Worm (Caenorhabditis elegans) whole organism, L3 larva: Measurements from ENCODE around the gene T05A8.6.
"Not testable (repeated sequence)": the region's sequence is repeated elsewhere in the genome, so short reads cannot be mapped to it uniquely, and the experiment has no call there.

Experiments
- R02D3.7 ChIP-seq: fragments of 150-350 bp; optimal IDR thresholded peaks from 2 replicates; lab custom pipeline; 2014; ENCODE audit warnings: missing biosample characterization, missing genetic modification characterization
- aly-2 ChIP-seq: fragments of 150-350 bp; optimal IDR thresholded peaks from 2 replicates; lab custom pipeline; 2014; ENCODE audit warnings: missing biosample characterization, missing genetic modification characterization
- ama-1 ChIP-seq: fragments of 150-350 bp; optimal IDR thresholded peaks from 2 replicates; lab custom pipeline; 2018
- ceh-9 ChIP-seq: sonication (generic microtip); optimal IDR thresholded peaks from 2 replicates; lab custom pipeline; 2018; ENCODE audit warnings: missing biosample characterization, missing genetic modification characterization
- daf-12 ChIP-seq: fragments of 150-350 bp; optimal IDR thresholded peaks from 2 replicates; lab custom pipeline; 2014; ENCODE audit warnings: missing biosample characterization, missing genetic modification reagents, missing genetic modification characterization
- egl-5 ChIP-seq: fragments of 150-350 bp; optimal IDR thresholded peaks from 2 replicates; lab custom pipeline; 2017; ENCODE audit warnings: missing biosample characterization, missing genetic modification reagents, missing genetic modification characterization, inconsistent platforms
- elt-1 ChIP-seq: fragments of 150-350 bp; optimal IDR thresholded peaks from 2 replicates; lab custom pipeline; 2014; ENCODE audit warnings: missing biosample characterization, missing genetic modification characterization
- elt-2 ChIP-seq: sonication (generic microtip); optimal IDR thresholded peaks from 2 replicates; lab custom pipeline; 2016; ENCODE audit warnings: missing genetic modification reagents, mild to moderate bottlenecking, missing genetic modification characterization, missing compliant biosample characterization
- elt-3 ChIP-seq, 3 experiments: fragments of 150-350 bp in 1 of 3; sonication (generic microtip) in 2 of 3; optimal IDR thresholded peaks; 2 replicates in 2 of 3; 4 replicates in 1 of 3; lab custom pipeline; 2014 to 2017; ENCODE audit warnings: missing biosample characterization in 3 of 3, missing genetic modification characterization in 3 of 3
- fkh-10 ChIP-seq: sonication (generic microtip); optimal IDR thresholded peaks from 2 replicates; lab custom pipeline; 2017; ENCODE audit warnings: missing biosample characterization, missing genetic modification reagents, missing genetic modification characterization
- fkh-2 ChIP-seq: fragments of 150-350 bp; optimal IDR thresholded peaks from 2 replicates; lab custom pipeline; 2014; ENCODE audit warnings: missing biosample characterization, missing genetic modification reagents, missing genetic modification characterization
- hmg-11 ChIP-seq: sonication (generic microtip); optimal IDR thresholded peaks from 2 replicates; lab custom pipeline; 2016; ENCODE audit warnings: missing genetic modification characterization, missing compliant biosample characterization
- lin-15B ChIP-seq: fragments of 150-350 bp; optimal IDR thresholded peaks from 2 replicates; lab custom pipeline; 2014; ENCODE audit warnings: missing biosample characterization, missing genetic modification characterization
- lin-39 ChIP-seq: fragments of 150-350 bp; optimal IDR thresholded peaks from 2 replicates; lab custom pipeline; 2018; ENCODE audit warnings: missing biosample characterization, missing genetic modification reagents, missing genetic modification characterization
- mdl-1 ChIP-seq: fragments of 150-350 bp; optimal IDR thresholded peaks from 2 replicates; lab custom pipeline; 2014; ENCODE audit warnings: missing biosample characterization, missing genetic modification characterization
- mml-1 ChIP-seq: fragments of 150-350 bp; sonication (generic microtip); optimal IDR thresholded peaks from 3 replicates; lab custom pipeline; 2014; ENCODE audit warnings: missing biosample characterization, missing genetic modification characterization
- nhr-12 ChIP-seq: fragments of 150-350 bp; optimal IDR thresholded peaks from 2 replicates; lab custom pipeline; 2014; ENCODE audit warnings: missing biosample characterization, missing genetic modification characterization
- nhr-23 ChIP-seq: fragments of 150-350 bp; optimal IDR thresholded peaks from 2 replicates; lab custom pipeline; 2014; ENCODE audit warnings: missing biosample characterization, missing genetic modification reagents, missing genetic modification characterization
- nhr-28 ChIP-seq: fragments of 150-350 bp; optimal IDR thresholded peaks from 2 replicates; lab custom pipeline; 2014; ENCODE audit warnings: missing biosample characterization, missing genetic modification characterization
- nhr-67 ChIP-seq: fragments of 150-350 bp; optimal IDR thresholded peaks from 2 replicates; lab custom pipeline; 2014; ENCODE audit warnings: missing biosample characterization, missing genetic modification characterization
- nhr-76 ChIP-seq: fragments of 150-350 bp; sonication (generic microtip); optimal IDR thresholded peaks from 5 replicates; lab custom pipeline; 2014; ENCODE audit warnings: missing biosample characterization, missing genetic modification characterization
- nhr-77 ChIP-seq: fragments of 150-350 bp; optimal IDR thresholded peaks from 2 replicates; lab custom pipeline; 2014; ENCODE audit warnings: missing biosample characterization, missing genetic modification characterization
- snpc-4 ChIP-seq: fragments of 150-350 bp; optimal IDR thresholded peaks from 2 replicates; lab custom pipeline; 2014; ENCODE audit warnings: missing biosample characterization, missing genetic modification characterization
- tbx-2 ChIP-seq: sonication (generic microtip); optimal IDR thresholded peaks from 2 replicates; lab custom pipeline; 2016; ENCODE audit warnings: mild to moderate bottlenecking, missing genetic modification characterization, missing compliant biosample characterization
- unc-62 ChIP-seq: fragments of 150-350 bp; sonication (generic microtip); optimal IDR thresholded peaks from 4 replicates; lab custom pipeline; 2014; ENCODE audit warnings: missing biosample characterization, missing genetic modification reagents, missing genetic modification characterization
- ztf-11 ChIP-seq: fragments of 150-350 bp; optimal IDR thresholded peaks from 2 replicates; lab custom pipeline; 2014; ENCODE audit warnings: missing biosample characterization, missing genetic modification characterization
- ztf-4 ChIP-seq: fragments of 150-350 bp; optimal IDR thresholded peaks from 2 replicates; lab custom pipeline; 2014; ENCODE audit warnings: missing biosample characterization, missing genetic modification characterization

T05A8.6 gene

ce11 chrII:2698378-2698777 lies 41.1 kb downstream of the T05A8.6 start, which contains the start of gene sri-62:
Gene sri-62 (minus strand): TSS chrII:2698478.
- TF ChIP-seq ztf-11 (tag; lab: Kevin White, UChicago) (no peak), elt-2 (tag; lab: Kevin White, UChicago) (no peak), ama-1 (lab: Kevin White, UChicago) (no peak)
- TF ChIP-seq, all 47 proteins: peak for 0

ce11 chrII:2695079-2695478 lies 44.4 kb downstream of the T05A8.6 start:
- peak; percentile 56 for TF ChIP-seq fkh-10
- TF ChIP-seq elt-1 (tag; lab: Kevin White, UChicago): no peak

ce11 chrII:2692476-2692875 lies 47.0 kb downstream of the T05A8.6 start, which contains the start of gene set-11:
Gene set-11 (minus strand): TSS chrII:2692576.
- TF ChIP-seq fkh-2 (tag; lab: Kevin White, UChicago): no peak
- TF ChIP-seq lin-15B: no peak
- no peak for TF ChIP-seq ztf-11 (tag; lab: Kevin White, UChicago)
- TF ChIP-seq tbx-2 (tag; lab: Kevin White, UChicago): no peak
- TF ChIP-seq aly-2 (tag; lab: Kevin White, UChicago): no peak
- no peak for TF ChIP-seq nhr-67
- no peak for TF ChIP-seq R02D3.7 (tag; lab: Kevin White, UChicago)
- no peak for TF ChIP-seq nhr-12
- no peak for TF ChIP-seq hmg-11 (tag; lab: Kevin White, UChicago)
- no peak for TF ChIP-seq nhr-76 (tag; lab: Kevin White, UChicago)
- TF ChIP-seq unc-62 (GFP tag; lab: Kevin White, UChicago): no peak
- TF ChIP-seq ceh-9: no peak
- no peak for TF ChIP-seq nhr-77 (tag; lab: Kevin White, UChicago)
- TF ChIP-seq mdl-1: no peak
- no peak for TF ChIP-seq mml-1
- no peak for TF ChIP-seq ztf-4 (tag; lab: Kevin White, UChicago)
- TF ChIP-seq lin-39 (tag; lab: Kevin White, UChicago): no peak
- no peak for TF ChIP-seq egl-5 (tag; lab: Kevin White, UChicago)
- no peak for TF ChIP-seq nhr-23 (tag; lab: Kevin White, UChicago)
- TF ChIP-seq daf-12: no peak

- TF ChIP-seq lin-15B (no peak), elt-3 (tag; optimal IDR thresholded peaks at IDR 0.05; lab: Kevin White, UChicago) (no peak), mml-1 (no peak), fkh-2 (tag; lab: Kevin White, UChicago) (no peak), nhr-76 (tag; lab: Kevin White, UChicago) (no peak), nhr-28 (tag; lab: Kevin White, UChicago) (no peak), aly-2 (tag; lab: Kevin White, UChicago) (no peak), mdl-1 (no peak), snpc-4 (tag; lab: Kevin White, UChicago) (no peak), nhr-77 (tag; lab: Kevin White, UChicago) (no peak), nhr-12 (no peak), ama-1 (lab: Kevin White, UChicago) (no peak), elt-2 (tag; lab: Kevin White, UChicago) (no peak)
These were observed 49.4 kb downstream of the T05A8.6 start, which contains the start of gene nspf-3 for ce11 chrII:2690080-2690479. Gene nspf-3 (minus strand): TSS chrII:2690180.

- not testable (repeated sequence) for TF ChIP-seq lin-39 (tag; lab: Kevin White, UChicago); daf-12; elt-3 (tag; optimal IDR thresholded peaks at IDR 0.05; lab: Kevin White, UChicago)
These were observed 50.9 kb downstream of the T05A8.6 start, which contains the start of gene nspf-2 for ce11 chrII:2688616-2689015. Gene nspf-2 (plus strand): TSS chrII:2688916.
